Fruit fly (Drosophila melanogaster): Measurements from ENCODE around the gene Top1.

The Top1 gene

DNA sequence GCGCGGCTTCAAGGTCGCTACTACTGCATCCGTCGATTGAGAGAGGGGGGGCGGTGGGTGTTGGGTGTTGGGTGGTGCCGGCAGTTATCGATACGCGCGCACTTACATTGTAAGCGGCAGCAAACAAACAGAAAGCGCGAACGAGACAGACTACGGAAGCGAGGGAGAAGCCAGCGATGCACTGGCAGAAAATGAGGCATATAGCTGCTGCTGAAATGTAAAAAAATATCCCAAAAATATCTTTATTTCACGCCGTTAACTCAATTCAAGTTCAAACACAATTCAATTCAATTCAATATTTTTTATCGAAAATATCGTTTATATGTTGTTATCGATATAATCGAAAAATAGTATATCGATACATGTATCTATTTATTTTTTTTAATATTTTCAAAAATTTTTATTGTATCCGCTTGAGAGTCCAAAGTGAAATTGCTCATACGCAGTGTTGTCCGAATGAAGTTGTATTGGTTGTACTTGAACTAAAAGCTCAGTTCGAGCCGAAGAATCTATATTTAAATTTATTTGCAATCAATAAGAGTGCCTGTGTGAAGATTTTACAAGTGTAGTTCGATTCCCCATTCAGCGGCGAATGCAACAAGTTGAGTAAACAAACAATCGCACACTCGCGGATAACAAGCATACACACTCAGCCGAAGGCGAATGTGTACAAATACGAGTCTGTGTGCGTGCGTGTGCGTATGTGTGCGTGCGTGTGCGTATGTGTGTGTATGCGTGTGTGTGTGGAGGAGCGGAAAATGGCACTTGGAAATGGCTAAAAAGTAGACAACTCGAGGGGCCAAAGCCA lies 7.0 kb upstream of the Top1 start (continued):
- TF ChIP-seq CG2712 (tag; optimal IDR thresholded peaks at IDR 0.05) (peak; percentile 42), pnt (GFP tag; optimal IDR thresholded peaks at IDR 0.05) (no peak), Ravus (GFP tag; IDR thresholded peaks at IDR 0.05) (no peak), CG7928 (GFP tag; optimal IDR thresholded peaks at IDR 0.05) (no peak), Hr39 (optimal IDR thresholded peaks at IDR 0.05) (peak; percentile 99), jigr1 (GFP tag; IDR thresholded peaks at IDR 0.05) (no peak), CG15073 (GFP tag; optimal IDR thresholded peaks at IDR 0.05) (no peak), nmo (GFP tag; optimal IDR thresholded peaks at IDR 0.05) (peak; percentile 42), cg (GFP tag; optimal IDR thresholded peaks at IDR 0.05) (peak; percentile 37), bowl (GFP tag; IDR thresholded peaks at IDR 0.05) (no peak), HLHmδ (GFP tag; optimal IDR thresholded peaks at IDR 0.05) (no peak), Rx (GFP tag; IDR thresholded peaks at IDR 0.05) (no peak), ap (GFP tag; IDR thresholded peaks at IDR 0.05) (no peak), sc (optimal IDR thresholded peaks at IDR 0.05) (no peak), sc (GFP tag; optimal IDR thresholded peaks at IDR 0.05) (no peak), repo (GFP tag; optimal IDR thresholded peaks at IDR 0.05) (no peak), CG14050 (GFP tag; IDR thresholded peaks at IDR 0.05) (no peak), Ets97D (GFP tag; optimal IDR thresholded peaks at IDR 0.05) (no peak), ci (GFP tag; IDR thresholded peaks at IDR 0.05) (0 out of 3 replicates have a peak, but pooled peaks have one; percentile 24), CG8089 (GFP tag; optimal IDR thresholded peaks at IDR 0.05) (no peak), MESR4 (GFP tag; optimal IDR thresholded peaks at IDR 0.05) (no peak), Side (GFP tag; optimal IDR thresholded peaks at IDR 0.05) (no peak), CG30020 (tag; optimal IDR thresholded peaks at IDR 0.05) (no peak), Lim3 (GFP tag; IDR thresholded peaks at IDR 0.05) (no peak), CG14860 (GFP tag; IDR thresholded peaks at IDR 0.05; ENCODE audit: partially characterized antibody) (no peak), CG10321 (GFP tag; IDR thresholded peaks at IDR 0.05) (no peak), cad (GFP tag; optimal IDR thresholded peaks at IDR 0.05) (no peak), inv (GFP tag; IDR thresholded peaks at IDR 0.05; ENCODE audit: partially characterized antibody) (no peak), CG13624 (GFP tag; optimal IDR thresholded peaks at IDR 0.05) (no peak), ken (GFP tag; IDR thresholded peaks at IDR 0.05) (0 out of 3 replicates have a peak, but pooled peaks have one; percentile 33), shn (GFP tag; optimal IDR thresholded peaks at IDR 0.05) (no peak), fd3F (GFP tag; optimal IDR thresholded peaks at IDR 0.05) (no peak), CG4820 (GFP tag; optimal IDR thresholded peaks at IDR 0.05) (peak; percentile 16), CG12744 (GFP tag; optimal IDR thresholded peaks at IDR 0.05) (no peak), BEAF-32 (GFP tag; optimal IDR thresholded peaks at IDR 0.05) (no peak), knrl (GFP tag; IDR thresholded peaks at IDR 0.05; ENCODE audit: partially characterized antibody) (no peak), CG14965 (GFP tag; optimal IDR thresholded peaks at IDR 0.05; ENCODE audit: borderline replicate concordance) (no peak), sens-2 (GFP tag; IDR thresholded peaks at IDR 0.05) (no peak), gsb-n (tag; optimal IDR thresholded peaks at IDR 0.05) (no peak), CG18262 (tag; optimal IDR thresholded peaks at IDR 0.05) (peak; percentile 53), CG5180 (GFP tag; optimal IDR thresholded peaks at IDR 0.05) (peak; percentile 10), Ada2b (GFP tag; IDR thresholded peaks at IDR 0.05) (no peak), CG16779 (GFP tag; IDR thresholded peaks at IDR 0.05) (no peak), CG2129 (GFP tag; IDR thresholded peaks at IDR 0.05; ENCODE audit: partially characterized antibody) (no peak), CG31224 (GFP tag; IDR thresholded peaks at IDR 0.05) (no peak), maf-S (GFP tag; optimal IDR thresholded peaks at IDR 0.05) (no peak), CG7357 (GFP tag; IDR thresholded peaks at IDR 0.05) (no peak), H15 (GFP tag; IDR thresholded peaks at IDR 0.05) (no peak), row (GFP tag; IDR thresholded peaks at IDR 0.05) (peak; percentile 48; the same call in 1 of the 3 replicates), eve (GFP tag; optimal IDR thresholded peaks at IDR 0.05) (no peak), Gug (GFP tag; IDR thresholded peaks at IDR 0.05) (0 out of 4 replicates have a peak, but pooled peaks have one; percentile 10)
